Worm (Caenorhabditis elegans) whole organism, late embryonic: ENCODE data around the gene fbxa-213.
"Not testable (repeated sequence)": the region's sequence is repeated elsewhere in the genome, so short reads cannot be mapped to it uniquely, and the experiment has no call there.

Experiments
- C08G9.2 ChIP-seq: sonication (generic microtip); optimal IDR thresholded peaks from 2 replicates; lab custom pipeline; 2016; ENCODE audit warnings: mild to moderate bottlenecking, missing genetic modification characterization, moderate library complexity, missing compliant biosample characterization
- F13H6.1 ChIP-seq: sonication (generic microtip); optimal IDR thresholded peaks from 2 replicates; lab custom pipeline; 2016; ENCODE audit warnings: missing genetic modification characterization, missing compliant biosample characterization
- K02D7.2 ChIP-seq: sonication (generic microtip); optimal IDR thresholded peaks from 2 replicates; lab custom pipeline; 2017; ENCODE audit warnings: mild to moderate bottlenecking, missing genetic modification characterization, missing compliant biosample characterization
- K09A11.1 ChIP-seq: sonication (generic microtip); optimal IDR thresholded peaks from 2 replicates; lab custom pipeline; 2017; ENCODE audit warnings: antibody characterized with exemption, mild to moderate bottlenecking, missing genetic modification characterization, missing compliant biosample characterization; ENCODE audit not compliant: insufficient read depth
- T23F11.4 ChIP-seq: fragments of 200-800 bp; sonication (Bioruptor generic); optimal IDR thresholded peaks from 2 replicates; lab custom pipeline; 2018; ENCODE audit warnings: mild to moderate bottlenecking, missing genetic modification characterization, missing compliant biosample characterization
- Y22D7AL.16 ChIP-seq: sonication (generic microtip); optimal IDR thresholded peaks from 2 replicates; lab custom pipeline; 2016; ENCODE audit warnings: missing genetic modification characterization, missing compliant biosample characterization
- ahr-1 ChIP-seq: sonication (generic microtip); optimal IDR thresholded peaks from 2 replicates; lab custom pipeline; 2016; ENCODE audit warnings: missing genetic modification characterization, missing compliant biosample characterization
- ceh-19 ChIP-seq: fragments of 200-800 bp; sonication (Bioruptor generic); optimal IDR thresholded peaks from 2 replicates; lab custom pipeline; 2018; ENCODE audit warnings: mild to moderate bottlenecking, missing genetic modification characterization, missing compliant biosample characterization
- ceh-6 ChIP-seq: fragments of 200-800 bp; sonication (Bioruptor generic); optimal IDR thresholded peaks from 2 replicates; lab custom pipeline; 2018; ENCODE audit warnings: mild to moderate bottlenecking, missing genetic modification characterization, missing compliant biosample characterization
- ceh-9 ChIP-seq: sonication (generic microtip); optimal IDR thresholded peaks from 2 replicates; lab custom pipeline; 2016; ENCODE audit warnings: mild to moderate bottlenecking, missing genetic modification characterization, inconsistent platforms, missing compliant biosample characterization
- che-1 ChIP-seq: sonication (generic microtip); optimal IDR thresholded peaks from 2 replicates; lab custom pipeline; 2016; ENCODE audit warnings: mild to moderate bottlenecking, missing genetic modification characterization, missing compliant biosample characterization
- dmd-4 ChIP-seq: sonication (generic microtip); optimal IDR thresholded peaks from 2 replicates; lab custom pipeline; 2016; ENCODE audit warnings: borderline replicate concordance, missing genetic modification characterization, missing compliant biosample characterization
- dve-1 ChIP-seq: sonication (generic microtip); optimal IDR thresholded peaks from 2 replicates; lab custom pipeline; 2017; ENCODE audit warnings: antibody characterized with exemption, mild to moderate bottlenecking, missing genetic modification characterization, missing compliant biosample characterization
- elt-2 ChIP-seq: sonication (generic microtip); optimal IDR thresholded peaks from 2 replicates; lab custom pipeline; 2016; ENCODE audit warnings: missing genetic modification reagents, missing genetic modification characterization, missing compliant biosample characterization
- ets-4 ChIP-seq: sonication (generic microtip); optimal IDR thresholded peaks from 2 replicates; lab custom pipeline; 2016; ENCODE audit warnings: missing genetic modification characterization, missing compliant biosample characterization
- eyg-1 ChIP-seq: sonication (generic microtip); optimal IDR thresholded peaks from 2 replicates; lab custom pipeline; 2016; ENCODE audit warnings: missing genotype, missing genetic modification characterization, missing compliant biosample characterization
- fax-1 ChIP-seq: sonication (generic microtip); optimal IDR thresholded peaks from 2 replicates; lab custom pipeline; 2016; ENCODE audit warnings: missing genotype, missing genetic modification characterization, missing compliant biosample characterization
- fkh-10 ChIP-seq: fragments of 150-350 bp; optimal IDR thresholded peaks from 2 replicates; lab custom pipeline; 2014; ENCODE audit warnings: missing biosample characterization, missing genetic modification reagents, missing genetic modification characterization
- gmeb-2 ChIP-seq: sonication (generic microtip); optimal IDR thresholded peaks from 2 replicates; lab custom pipeline; 2016; ENCODE audit warnings: missing genetic modification characterization, inconsistent platforms, missing compliant biosample characterization
- hlh-13 ChIP-seq: fragments of 200-800 bp; sonication (Bioruptor generic); optimal IDR thresholded peaks from 2 replicates; lab custom pipeline; 2018; ENCODE audit warnings: mild to moderate bottlenecking, missing genetic modification characterization, missing compliant biosample characterization
- hlh-6 ChIP-seq: sonication (generic microtip); optimal IDR thresholded peaks from 2 replicates; lab custom pipeline; 2016; ENCODE audit warnings: missing genotype, missing genetic modification characterization, missing compliant biosample characterization
- hlh-8 ChIP-seq: sonication (generic microtip); optimal IDR thresholded peaks from 2 replicates; lab custom pipeline; 2016; ENCODE audit warnings: missing genotype, missing genetic modification characterization, missing compliant biosample characterization
- madf-2 ChIP-seq: sonication (generic microtip); optimal IDR thresholded peaks from 2 replicates; lab custom pipeline; 2017; ENCODE audit warnings: missing genetic modification characterization, missing compliant biosample characterization
- nhr-11 ChIP-seq: fragments of 150-350 bp; optimal IDR thresholded peaks from 2 replicates; lab custom pipeline; 2014; ENCODE audit warnings: missing biosample characterization, missing genetic modification characterization
- nhr-232 ChIP-seq: sonication (generic microtip); optimal IDR thresholded peaks from 2 replicates; lab custom pipeline; 2016; ENCODE audit warnings: missing genetic modification characterization, missing compliant biosample characterization
- pag-3 ChIP-seq: sonication (generic microtip); optimal IDR thresholded peaks from 2 replicates; lab custom pipeline; 2016; ENCODE audit warnings: missing compliant biosample characterization, missing genetic modification characterization, borderline replicate concordance
- pat-9 ChIP-seq: fragments of 200-800 bp; sonication (Bioruptor generic); optimal IDR thresholded peaks from 2 replicates; lab custom pipeline; 2018; ENCODE audit warnings: mild to moderate bottlenecking, missing genetic modification characterization, moderate library complexity, missing compliant biosample characterization
- pax-1 ChIP-seq: fragments of 150-350 bp; optimal IDR thresholded peaks from 2 replicates; lab custom pipeline; 2014; ENCODE audit warnings: missing biosample characterization, missing genetic modification characterization
- pha-2 ChIP-seq: sonication (generic microtip); optimal IDR thresholded peaks from 2 replicates; lab custom pipeline; 2017; ENCODE audit warnings: mild to moderate bottlenecking, missing genetic modification characterization, missing compliant biosample characterization
- pha-4 ChIP-seq: fragments of 150-350 bp; optimal IDR thresholded peaks from 2 replicates; lab custom pipeline; 2018; ENCODE audit warnings: missing biosample characterization, missing genetic modification reagents, missing genetic modification characterization
- pros-1 ChIP-seq: fragments of 150-350 bp; optimal IDR thresholded peaks from 2 replicates; lab custom pipeline; 2014; ENCODE audit warnings: missing biosample characterization, missing genetic modification reagents, missing genetic modification characterization
- ref-2 ChIP-seq: sonication (generic microtip); optimal IDR thresholded peaks from 2 replicates; lab custom pipeline; 2016; ENCODE audit warnings: missing genetic modification characterization, missing compliant biosample characterization
- sdc-2 ChIP-seq: sonication (generic microtip); optimal IDR thresholded peaks from 2 replicates; lab custom pipeline; 2016; ENCODE audit warnings: missing genotype, missing genetic modification characterization, missing compliant biosample characterization
- tbx-7 ChIP-seq: sonication (generic microtip); optimal IDR thresholded peaks from 2 replicates; lab custom pipeline; 2016; ENCODE audit warnings: missing genotype, missing genetic modification characterization, missing compliant biosample characterization
- ttx-3 ChIP-seq: sonication (generic microtip); optimal IDR thresholded peaks from 2 replicates; lab custom pipeline; 2016; ENCODE audit warnings: missing genetic modification reagents, missing genetic modification characterization, missing compliant biosample characterization
- unc-42 ChIP-seq: sonication (generic microtip); optimal IDR thresholded peaks from 2 replicates; lab custom pipeline; 2016; ENCODE audit warnings: missing genotype, missing genetic modification characterization, missing compliant biosample characterization
- unc-86 ChIP-seq: sonication (generic microtip); optimal IDR thresholded peaks from 2 replicates; lab custom pipeline; 2016; ENCODE audit warnings: missing genetic modification characterization, missing compliant biosample characterization
- zip-5 ChIP-seq: sonication (generic microtip); optimal IDR thresholded peaks from 2 replicates; lab custom pipeline; 2016; ENCODE audit warnings: missing genetic modification characterization, missing compliant biosample characterization

Gene fbxa-213

DNA sequence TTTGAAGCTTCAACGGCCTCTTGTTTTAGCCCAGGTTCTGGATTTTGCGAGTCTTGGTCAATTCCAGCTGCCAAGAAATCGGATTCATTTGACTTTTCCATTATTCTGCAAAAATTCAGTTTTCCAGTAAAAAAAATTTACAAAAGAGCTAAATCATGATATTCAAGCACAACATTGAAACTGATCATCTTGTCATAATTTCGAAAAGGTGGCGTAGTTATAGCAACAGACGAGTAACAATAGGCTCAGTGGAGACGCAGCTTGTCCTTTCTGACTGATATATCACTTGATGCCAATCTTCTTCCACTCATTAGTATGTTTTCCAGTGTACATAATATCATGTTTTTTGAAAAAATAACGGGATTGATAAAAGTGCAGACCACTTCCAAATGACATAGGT, at the start of gene fbxa-213:
Gene fbxa-213 (minus strand): TSS at position 101 of the 400 bp plus-strand sequence.
- TF ChIP-seq nhr-11 (tag; lab: Kevin White, UChicago), result no peak
- no peak for TF ChIP-seq pag-3 (tag; lab: Kevin White, UChicago)
- TF ChIP-seq unc-86 (tag; lab: Kevin White, UChicago), result no peak
- no peak for TF ChIP-seq dve-1 (tag; lab: Kevin White, UChicago)
- TF ChIP-seq Y22D7AL.16, result no peak

DNA sequence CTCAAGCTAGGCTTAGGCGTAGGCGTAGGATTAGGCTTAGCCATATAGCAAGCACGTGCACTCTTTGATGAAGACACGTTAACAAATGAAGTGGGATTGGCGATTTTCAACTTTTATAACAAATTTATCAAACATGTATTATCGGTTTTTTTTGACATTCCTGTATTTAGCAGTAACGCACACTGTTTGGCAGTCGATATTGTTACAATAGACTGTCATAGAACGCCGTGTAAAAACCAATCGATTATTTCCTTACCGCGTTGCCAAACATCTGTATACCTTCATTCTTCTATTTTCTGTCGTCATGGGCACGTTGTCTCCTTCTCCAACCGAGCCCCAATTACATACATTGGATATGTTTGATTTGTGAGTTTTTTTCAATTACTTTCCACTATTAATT, 49.7 kb upstream of the fbxa-213 start, which contains the start of gene fbxb-119:
Gene fbxb-119 (plus strand): TSS at position 301 of the 400 bp plus-strand sequence.
- TF ChIP-seq ceh-6 (GFP tag; lab: Kevin White, UChicago), result no peak
- no peak for TF ChIP-seq dmd-4 (tag; lab: Kevin White, UChicago)
- no peak for TF ChIP-seq fax-1
- no peak for TF ChIP-seq unc-42 (tag; lab: Kevin White, UChicago)
- no peak for TF ChIP-seq T23F11.4 (GFP tag; lab: Kevin White, UChicago)
- no peak for TF ChIP-seq elt-2 (tag; lab: Kevin White, UChicago)
- no peak for TF ChIP-seq ahr-1 (tag; lab: Kevin White, UChicago)
- no peak for TF ChIP-seq pha-2 (tag; lab: Kevin White, UChicago)
- no peak for TF ChIP-seq pag-3 (tag; lab: Kevin White, UChicago)
- TF ChIP-seq F13H6.1 (tag; lab: Kevin White, UChicago), result no peak
- TF ChIP-seq ref-2 (tag; lab: Kevin White, UChicago), result no peak
- TF ChIP-seq ttx-3 (tag; lab: Kevin White, UChicago), result no peak

DNA sequence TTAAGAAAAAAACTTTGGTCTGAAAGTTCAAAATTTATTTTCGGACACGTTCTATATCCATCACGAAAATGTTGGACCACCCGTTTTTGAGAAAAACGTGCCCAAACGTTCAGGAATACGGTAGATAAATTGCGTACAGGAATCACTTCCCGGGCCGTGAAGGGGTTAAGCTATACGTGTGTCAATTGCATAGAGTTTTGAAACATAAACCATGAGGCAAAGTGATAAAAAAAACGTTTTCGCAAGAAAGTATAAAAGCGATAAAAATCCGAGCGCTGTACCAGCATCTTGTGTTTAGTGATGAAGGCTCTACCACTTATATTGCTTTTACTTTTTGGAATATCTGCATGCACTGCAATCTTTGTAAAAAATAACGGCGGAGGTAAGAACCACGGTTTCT, 33.8 kb upstream of the fbxa-213 start, which contains the start of gene Y51A2A.6:
Gene Y51A2A.6 (plus strand): TSS at position 301 of the 400 bp plus-strand sequence.
- TF ChIP-seq hlh-13; zip-5 (tag; lab: Kevin White, UChicago); hlh-6 (tag; lab: Kevin White, UChicago): not testable (repeated sequence)

DNA sequence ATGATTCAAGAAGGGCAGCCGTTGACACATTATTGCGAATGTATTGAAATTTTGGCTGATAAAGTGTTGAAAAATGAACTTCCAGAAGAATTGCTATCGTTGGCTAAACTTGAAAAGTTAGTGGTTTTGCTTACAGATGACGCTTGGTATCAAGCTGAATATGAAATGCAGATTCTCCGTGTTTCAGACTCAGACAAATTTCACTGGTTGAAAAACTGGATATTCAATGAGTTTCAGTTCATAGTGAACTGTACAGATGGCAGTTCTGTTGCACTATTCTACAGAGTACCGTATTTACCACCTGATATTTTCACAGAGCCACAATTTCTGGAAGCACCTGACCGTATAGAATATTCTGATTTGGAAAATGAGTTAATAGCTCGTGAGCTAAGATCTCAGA, 30.7 kb upstream of the fbxa-213 start:
- TF ChIP-seq che-1 (tag; lab: Kevin White, UChicago) (no peak), sdc-2 (tag; lab: Kevin White, UChicago) (no peak), ceh-9 (no peak), zip-5 (tag; lab: Kevin White, UChicago) (no peak), pax-1 (tag; lab: Kevin White, UChicago) (no peak), pros-1 (tag; lab: Kevin White, UChicago) (no peak), madf-2 (tag; lab: Kevin White, UChicago) (no peak), tbx-7 (tag; lab: Kevin White, UChicago) (no peak), eyg-1 (no peak), C08G9.2 (tag; lab: Kevin White, UChicago) (no peak), ceh-6 (GFP tag; lab: Kevin White, UChicago) (no peak), nhr-232 (tag; lab: Kevin White, UChicago) (no peak), fkh-10 (GFP tag; lab: Kevin White, UChicago) (no peak)

DNA sequence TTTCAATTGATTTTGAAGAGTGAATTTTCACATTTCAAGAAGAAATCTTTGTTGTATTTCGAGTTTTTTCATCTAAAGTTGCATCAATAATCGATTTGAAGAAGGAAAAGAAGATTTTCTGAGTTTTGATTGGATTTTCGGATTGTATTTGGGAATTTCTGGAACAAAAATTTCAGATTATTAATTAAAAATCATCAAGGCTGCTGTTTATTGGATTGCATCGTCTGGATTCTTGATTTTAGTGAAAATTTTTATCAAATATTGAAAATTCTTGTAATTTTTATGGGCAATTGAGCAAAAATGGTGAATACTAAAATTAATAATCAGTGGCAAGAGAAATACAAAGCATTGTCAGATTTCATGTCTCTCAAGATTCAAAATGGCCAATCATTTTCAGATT, 29.9 kb upstream of the fbxa-213 start, which contains the start of gene Y51A2A.5:
Gene Y51A2A.5 (plus strand): TSS at position 301 of the 400 bp plus-strand sequence.
- TF ChIP-seq dmd-4 (tag; lab: Kevin White, UChicago), result no peak
- no peak for TF ChIP-seq ceh-9
- no peak for TF ChIP-seq pat-9 (tag; lab: Kevin White, UChicago)
- TF ChIP-seq gmeb-2 (tag; lab: Kevin White, UChicago), result no peak
- no peak for TF ChIP-seq pag-3 (tag; lab: Kevin White, UChicago)
- TF ChIP-seq fax-1, result no peak
- TF ChIP-seq pha-4 (tag; lab: Kevin White, UChicago), result no peak
- TF ChIP-seq hlh-8 (tag; lab: Kevin White, UChicago), result no peak
- no peak for TF ChIP-seq ets-4 (tag; lab: Kevin White, UChicago)
- TF ChIP-seq K02D7.2, result no peak
- no peak for TF ChIP-seq elt-2 (tag; lab: Kevin White, UChicago)
- no peak for TF ChIP-seq ceh-19 (GFP tag; lab: Kevin White, UChicago)
- no peak for TF ChIP-seq pax-1 (tag; lab: Kevin White, UChicago)
- no peak for TF ChIP-seq hlh-13
- no peak for TF ChIP-seq zip-5 (tag; lab: Kevin White, UChicago)
- TF ChIP-seq ceh-6 (GFP tag; lab: Kevin White, UChicago), result no peak
- TF ChIP-seq K09A11.1 (tag; lab: Kevin White, UChicago), result no peak
- no peak for TF ChIP-seq Y22D7AL.16
- no peak for TF ChIP-seq unc-42 (tag; lab: Kevin White, UChicago)
- TF ChIP-seq nhr-11 (tag; lab: Kevin White, UChicago), result no peak
